Worm (Caenorhabditis elegans) whole organism, midembryonic: ENCODE results near the gene M04B2.4.

ENCODE experiments used
- T22C8.4 ChIP-seq: fragments of 200-800 bp; sonication (Bioruptor generic); IDR thresholded peaks from 2 replicates; pipeline ENCODE4 v1.3.6; 2022; ENCODE audit warnings: missing genetic modification characterization, missing compliant biosample characterization
- cog-1 ChIP-seq: sonication (generic microtip); optimal IDR thresholded peaks from 2 replicates; lab custom pipeline; 2016; ENCODE audit warnings: missing genetic modification characterization, missing compliant biosample characterization
- flt-1 ChIP-seq: fragments of 200-800 bp; sonication (Bioruptor generic); IDR thresholded peaks from 2 replicates; pipeline ENCODE4 v1.3.6; 2022; ENCODE audit warnings: missing genetic modification characterization, missing compliant biosample characterization
- klf-2 ChIP-seq: fragments of 200-800 bp; sonication (Bioruptor generic); conservative IDR thresholded peaks from 2 replicates; pipeline ENCODE4 v1.3.6; 2022; ENCODE audit warnings: missing genetic modification reagents, missing genetic modification characterization, missing compliant biosample characterization
- med-1 ChIP-seq: sonication (generic microtip); optimal IDR thresholded peaks from 2 replicates; lab custom pipeline; 2017; ENCODE audit warnings: missing genetic modification characterization, mild to moderate bottlenecking, missing compliant biosample characterization, antibody characterized with exemption, missing genetic modification reagents; ENCODE audit not compliant: insufficient read depth
- ztf-23 ChIP-seq: fragments of 200-800 bp; sonication (Bioruptor generic); IDR thresholded peaks from 2 replicates; pipeline ENCODE4 v1.3.6; 2022; ENCODE audit warnings: missing genetic modification reagents, missing genetic modification characterization, missing compliant biosample characterization
- ztf-29 ChIP-seq: fragments of 200-800 bp; sonication (Bioruptor generic); IDR thresholded peaks from 2 replicates; pipeline ENCODE4 v1.3.6; 2022; ENCODE audit warnings: missing genetic modification reagents, missing genetic modification characterization, missing compliant biosample characterization

- TF ChIP-seq cog-1 (no peak), ztf-29 (GFP tag; lab: Robert Waterston, UW) (no peak), ztf-23 (no peak), flt-1 (GFP tag; lab: Robert Waterston, UW) (no peak), klf-2 (GFP tag; lab: Robert Waterston, UW) (no peak), med-1 (GFP tag; lab: Kevin White, UChicago) (no peak), T22C8.4 (no peak)
These were observed 29.4 kb downstream of the M04B2.4 start for ce11 chrIV:11491422-11491821.
